Worm (Caenorhabditis elegans): ENCODE measurements around the gene irld-2.

DNA sequence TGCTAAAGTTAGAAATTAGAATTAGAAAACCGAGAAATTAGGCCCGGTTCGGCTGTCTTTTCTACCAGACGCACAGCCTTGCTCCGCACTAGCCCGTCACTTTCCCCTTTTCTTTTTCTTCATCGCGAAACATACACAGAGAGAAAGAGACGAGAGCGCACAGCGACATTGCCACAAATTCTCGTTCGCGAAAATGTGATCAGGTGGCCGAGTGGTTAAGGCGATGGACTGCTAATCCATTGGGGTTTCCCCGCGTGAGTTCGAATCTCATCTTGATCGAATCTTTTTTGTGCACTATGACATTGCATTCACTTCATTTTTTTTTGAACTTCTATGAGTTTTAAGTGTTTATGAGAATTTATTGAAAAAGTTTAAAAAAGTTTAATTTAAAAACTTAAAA lies 47.6 kb upstream of the irld-2 start:
- TF ChIP-seq ama-1 (optimal IDR thresholded peaks at IDR 0.05) (no peak), flt-1 (GFP tag; IDR thresholded peaks at IDR 0.05) (peak; percentile 32; the same call in 1 of the 2 replicates), F13C5.2 (tag; optimal IDR thresholded peaks at IDR 0.05) (peak; percentile 55), aly-1 (tag; optimal IDR thresholded peaks at IDR 0.05) (no peak), scrt-1 (GFP tag; IDR thresholded peaks at IDR 0.05) (no peak), tbx-37 (GFP tag; conservative IDR thresholded peaks at IDR 0.05) (no peak; the same call in 1 of the 2 replicates), ceh-13 (GFP tag; optimal IDR thresholded peaks at IDR 0.05) (no peak), ets-7 (tag; optimal IDR thresholded peaks at IDR 0.05) (no peak), hmg-4 (GFP tag; optimal IDR thresholded peaks at IDR 0.05) (peak; percentile 22), pes-1 (GFP tag; IDR thresholded peaks at IDR 0.05) (no peak; the same call in 1 of the 2 replicates)
